Fruit fly (Drosophila melanogaster): ENCODE data around the gene CG31787.

The CG31787 gene

dm6 chr2L:18305057-18305829, 19.7 kb upstream of the CG31787 start (continued):
- no peak for TF ChIP-seq tll (GFP tag; optimal IDR thresholded peaks at IDR 0.05)
- no peak for TF ChIP-seq Dek (tag; optimal IDR thresholded peaks at IDR 0.05)
- TF ChIP-seq tin (GFP tag; optimal IDR thresholded peaks at IDR 0.05), result peak; percentile 26
- peak; percentile 27 for TF ChIP-seq Meics (GFP tag; optimal IDR thresholded peaks at IDR 0.05)
- TF ChIP-seq zfh1 (GFP tag; IDR thresholded peaks at IDR 0.05), result peak; percentile 43; the same call in 1 of the 3 replicates
- no peak for TF ChIP-seq pnt (GFP tag; optimal IDR thresholded peaks at IDR 0.05)
- TF ChIP-seq CG2712 (tag; optimal IDR thresholded peaks at IDR 0.05), result peak; percentile 92
- TF ChIP-seq Ssrp (tag; optimal IDR thresholded peaks at IDR 0.05), result peak; percentile 75
- peak; percentile 28 for TF ChIP-seq twi (tag; optimal IDR thresholded peaks at IDR 0.05)
- peak; percentile 33; the same call in 1 of the 2 replicates for TF ChIP-seq CG14667 (GFP tag; IDR thresholded peaks at IDR 0.05)

dm6 chr2L:18304469-18304868, 18.9 kb upstream of the CG31787 start:
- TF ChIP-seq Usf (GFP tag; optimal IDR thresholded peaks at IDR 0.05) (no peak), CG18262 (tag; optimal IDR thresholded peaks at IDR 0.05) (no peak), chif (GFP tag; optimal IDR thresholded peaks at IDR 0.05) (no peak), CG14667 (GFP tag; IDR thresholded peaks at IDR 0.05) (no peak), Dref (GFP tag; IDR thresholded peaks at IDR 0.05) (no peak), E2f2 (GFP tag; IDR thresholded peaks at IDR 0.05) (no peak), Adf1 (GFP tag; IDR thresholded peaks at IDR 0.05) (no peak), sna (GFP tag; IDR thresholded peaks at IDR 0.05; ENCODE audit: partially characterized antibody) (0 out of 2 replicates have a peak, but pooled peaks have one; percentile 25), kni (GFP tag; optimal IDR thresholded peaks at IDR 0.05) (peak; percentile 55), E2f1 (GFP tag; IDR thresholded peaks at IDR 0.05) (no peak), CG2199 (GFP tag; IDR thresholded peaks at IDR 0.05) (peak; percentile 87), CG9609 (GFP tag; optimal IDR thresholded peaks at IDR 0.05) (no peak), vvl (GFP tag; IDR thresholded peaks at IDR 0.05) (peak; percentile 49; the same call in 1 of the 2 replicates), CG14441 (GFP tag; IDR thresholded peaks at IDR 0.05) (no peak), dmrt99B (tag; optimal IDR thresholded peaks at IDR 0.05) (no peak), CG13123 (GFP tag; optimal IDR thresholded peaks at IDR 0.05) (no peak), CG8359 (GFP tag; optimal IDR thresholded peaks at IDR 0.05; ENCODE audit: borderline replicate concordance) (no peak), sd (tag; optimal IDR thresholded peaks at IDR 0.05) (peak; percentile 47), sens (GFP tag) (peak; percentile 4), wdn (GFP tag; IDR thresholded peaks at IDR 0.05) (no peak), CG11085 (GFP tag; IDR thresholded peaks at IDR 0.05) (no peak), ash1 (GFP tag; optimal IDR thresholded peaks at IDR 0.05) (no peak), NC2β (GFP tag; optimal IDR thresholded peaks at IDR 0.05) (no peak), eve (GFP tag; optimal IDR thresholded peaks at IDR 0.05) (peak in 1 of 2 experiments; percentile 14)

dm6 chr2L:18302780-18303179, 17.3 kb upstream of the CG31787 start:
- TF ChIP-seq kni (GFP tag; optimal IDR thresholded peaks at IDR 0.05), result peak; percentile 58
- no peak for TF ChIP-seq CG18011 (GFP tag; optimal IDR thresholded peaks at IDR 0.05)
- TF ChIP-seq CG1832 (GFP tag; optimal IDR thresholded peaks at IDR 0.05), result peak; percentile 44
- peak in 1 of 2 experiments; percentile 13 for TF ChIP-seq tll (GFP tag; optimal IDR thresholded peaks at IDR 0.05)
- TF ChIP-seq Ets65A (GFP tag), result peak; percentile 82
- TF ChIP-seq Stat92E (GFP tag; optimal IDR thresholded peaks at IDR 0.05), result no peak
- no peak for TF ChIP-seq CG43689 (GFP tag; IDR thresholded peaks at IDR 0.05)
- TF ChIP-seq CG10431 (GFP tag; optimal IDR thresholded peaks at IDR 0.05), result no peak
- no peak for TF ChIP-seq ATbp (GFP tag; optimal IDR thresholded peaks at IDR 0.05)
- TF ChIP-seq CG2199 (GFP tag; IDR thresholded peaks at IDR 0.05), result 0 out of 3 replicates have a peak, but pooled peaks have one; percentile 74
- no peak for TF ChIP-seq CG30020 (tag; optimal IDR thresholded peaks at IDR 0.05)
- no peak for TF ChIP-seq Trl (optimal IDR thresholded peaks at IDR 0.05)
- TF ChIP-seq Trl (GFP tag; optimal IDR thresholded peaks at IDR 0.05), result no peak
- TF ChIP-seq CG7357 (GFP tag; IDR thresholded peaks at IDR 0.05), result no peak
- no peak for TF ChIP-seq B-H1 (GFP tag; IDR thresholded peaks at IDR 0.05)
- no peak for TF ChIP-seq dm (GFP tag; optimal IDR thresholded peaks at IDR 0.05)
- no peak for TF ChIP-seq Dp (GFP tag; optimal IDR thresholded peaks at IDR 0.05)
- TF ChIP-seq grn (GFP tag; optimal IDR thresholded peaks at IDR 0.05), result peak; percentile 44
- no peak for TF ChIP-seq GATAe (GFP tag; conservative IDR thresholded peaks at IDR 0.05)

All from whole organism, embryonic.